Worm (Caenorhabditis elegans) whole organism, young adult: Measurements from ENCODE around the gene mlc-3.

ENCODE experiments used
- D2030.7 ChIP-seq: fragments of 200-800 bp; sonication (Bioruptor generic); IDR thresholded peaks from 2 replicates; pipeline ENCODE4 v1.3.6; 2022; ENCODE audit warnings: missing genetic modification reagents, missing genetic modification characterization, missing compliant biosample characterization
- F10E7.11 ChIP-seq: sonication (generic microtip); optimal IDR thresholded peaks from 2 replicates; lab custom pipeline; 2017; ENCODE audit warnings: mild to moderate bottlenecking, missing genetic modification characterization, moderate library complexity, missing compliant biosample characterization
- F23B12.7 ChIP-seq: sonication (generic microtip); optimal IDR thresholded peaks from 2 replicates; lab custom pipeline; 2017; ENCODE audit warnings: missing genetic modification characterization, mild to moderate bottlenecking, missing compliant biosample characterization, antibody characterized with exemption, moderate library complexity; ENCODE audit not compliant: insufficient read depth
- F33H1.4 ChIP-seq: fragments of 200-800 bp; sonication (Bioruptor generic); IDR thresholded peaks from 2 replicates; pipeline ENCODE4 v1.3.6; 2022; ENCODE audit warnings: missing genetic modification reagents, missing genetic modification characterization, missing compliant biosample characterization
- F37B4.10 ChIP-seq: fragments of 200-800 bp; sonication (Bioruptor generic); IDR thresholded peaks from 2 replicates; pipeline ENCODE4 v1.3.6; 2022; ENCODE audit warnings: missing genetic modification characterization, missing compliant biosample characterization
- F39B2.1 ChIP-seq: fragments of 200-800 bp; sonication (Bioruptor generic); IDR thresholded peaks from 2 replicates; pipeline ENCODE4 v1.3.6; 2022; ENCODE audit warnings: missing genetic modification reagents, missing genetic modification characterization, missing compliant biosample characterization
- F52B5.7 ChIP-seq: sonication (generic microtip); optimal IDR thresholded peaks from 2 replicates; lab custom pipeline; 2016; ENCODE audit warnings: mild to moderate bottlenecking, missing genetic modification characterization, missing compliant biosample characterization
- K11D2.4 ChIP-seq: fragments of 200-800 bp; sonication (Bioruptor generic); IDR thresholded peaks from 2 replicates; pipeline ENCODE4 v1.3.6; 2022; ENCODE audit warnings: missing genetic modification reagents, missing genetic modification characterization, missing compliant biosample characterization
- K12H6.12 ChIP-seq: fragments of 200-800 bp; sonication (Bioruptor generic); optimal IDR thresholded peaks from 2 replicates; lab custom pipeline; 2018; ENCODE audit warnings: mild to moderate bottlenecking, missing genetic modification characterization, missing compliant biosample characterization
- Y53F4B.3 ChIP-seq: fragments of 200-800 bp; sonication (Bioruptor generic); IDR thresholded peaks from 2 replicates; pipeline ENCODE4 v1.3.6; 2022; ENCODE audit warnings: missing genetic modification reagents, missing genetic modification characterization, missing compliant biosample characterization
- Y53G8AR.9 ChIP-seq: fragments of 200-800 bp; sonication (Bioruptor generic); conservative IDR thresholded peaks from 2 replicates; pipeline ENCODE4 v1.3.6; 2022; ENCODE audit warnings: missing genetic modification reagents, missing genetic modification characterization, missing compliant biosample characterization
- Y67H2A.10 ChIP-seq: fragments of 200-800 bp; sonication (Bioruptor generic); conservative IDR thresholded peaks from 2 replicates; pipeline ENCODE4 v1.3.6; 2022; ENCODE audit warnings: missing genetic modification reagents, missing genetic modification characterization, missing compliant biosample characterization
- ZK185.1 ChIP-seq: sonication (generic microtip); optimal IDR thresholded peaks from 2 replicates; lab custom pipeline; 2016; ENCODE audit warnings: mild to moderate bottlenecking, missing genetic modification characterization, missing compliant biosample characterization; ENCODE audit not compliant: poor library complexity, severe bottlenecking
- ama-1 ChIP-seq, 3 experiments: fragments of 150-350 bp in 1 of 3; sonication (generic microtip) in 2 of 3; optimal IDR thresholded peaks; 2 replicates each; lab custom pipeline; 2014 to 2018; ENCODE audit warnings: missing biosample characterization in 2 of 3, missing genetic modification characterization in 2 of 3, missing genetic modification reagents in 2 of 3
- aptf-2 ChIP-seq: fragments of 200-800 bp; sonication (Bioruptor generic); conservative IDR thresholded peaks from 2 replicates; pipeline ENCODE4 v1.3.6; 2022; ENCODE audit warnings: missing genetic modification reagents, missing genetic modification characterization, missing compliant biosample characterization
- attf-3 ChIP-seq: fragments of 200-800 bp; sonication (Bioruptor generic); conservative IDR thresholded peaks from 2 replicates; pipeline ENCODE4 v1.3.6; 2022; ENCODE audit warnings: missing genetic modification reagents, missing genetic modification characterization, missing compliant biosample characterization
- attf-5 ChIP-seq: fragments of 200-800 bp; sonication (Bioruptor generic); optimal IDR thresholded peaks from 2 replicates; lab custom pipeline; 2018; ENCODE audit warnings: mild to moderate bottlenecking, missing genetic modification characterization, missing compliant biosample characterization
- attf-6 ChIP-seq: fragments of 200-800 bp; sonication (Bioruptor generic); IDR thresholded peaks from 2 replicates; pipeline ENCODE4 v1.3.6; 2022; ENCODE audit warnings: missing genetic modification reagents, missing genetic modification characterization, missing compliant biosample characterization
- bed-2 ChIP-seq: fragments of 200-800 bp; sonication (Bioruptor generic); IDR thresholded peaks from 2 replicates; pipeline ENCODE4 v1.3.6; 2022; ENCODE audit warnings: missing genetic modification reagents, missing genetic modification characterization, missing compliant biosample characterization
- ccch-3 ChIP-seq: fragments of 200-800 bp; sonication (Bioruptor generic); optimal IDR thresholded peaks from 2 replicates; lab custom pipeline; 2018; ENCODE audit warnings: mild to moderate bottlenecking, missing genetic modification characterization, missing compliant biosample characterization
- cebp-1 ChIP-seq, 2 experiments: fragments of 200-800 bp in 1 of 2; sonication (Bioruptor generic) in 1 of 2; sonication (generic microtip) in 1 of 2; IDR thresholded peaks in 1 of 2; optimal IDR thresholded peaks in 1 of 2; 2 replicates each; pipeline versions ENCODE4 v1.3.6 to Lab custom; 2017 to 2022; ENCODE audit warnings: missing compliant biosample characterization in 2 of 2, missing genetic modification characterization in 2 of 2, mild to moderate bottlenecking in 1 of 2, missing genetic modification reagents in 1 of 2, moderate library complexity in 1 of 2
- cebp-2 ChIP-seq: fragments of 200-800 bp; sonication (Bioruptor generic); IDR thresholded peaks from 2 replicates; pipeline ENCODE4 v1.3.6; 2022; ENCODE audit warnings: missing genetic modification characterization, missing compliant biosample characterization
- ceh-58 ChIP-seq: fragments of 200-800 bp; sonication (Bioruptor generic); IDR thresholded peaks from 2 replicates; pipeline ENCODE4 v1.3.6; 2022; ENCODE audit warnings: missing genetic modification characterization, missing compliant biosample characterization
- ceh-91 ChIP-seq: fragments of 200-800 bp; sonication (Bioruptor generic); IDR thresholded peaks from 2 replicates; pipeline ENCODE4 v1.3.6; 2022; ENCODE audit warnings: missing genetic modification reagents, missing genetic modification characterization, missing compliant biosample characterization
- dpff-1 ChIP-seq: sonication (generic microtip); optimal IDR thresholded peaks from 2 replicates; lab custom pipeline; 2017; ENCODE audit warnings: mild to moderate bottlenecking, missing genetic modification characterization, missing compliant biosample characterization
- efl-1 ChIP-seq: fragments of 150-350 bp; optimal IDR thresholded peaks from 2 replicates; lab custom pipeline; 2014; ENCODE audit warnings: missing biosample characterization, missing genetic modification reagents, missing genetic modification characterization
- egl-18 ChIP-seq: fragments of 200-800 bp; sonication (Bioruptor generic); IDR thresholded peaks from 2 replicates; pipeline ENCODE4 v1.3.6; 2022; ENCODE audit warnings: missing genetic modification reagents, missing genetic modification characterization, missing compliant biosample characterization
- ekl-4 ChIP-seq: fragments of 200-800 bp; sonication (Bioruptor generic); IDR thresholded peaks from 2 replicates; pipeline ENCODE4 v1.3.6; 2022; ENCODE audit warnings: missing genetic modification reagents, missing genetic modification characterization, missing compliant biosample characterization
- ets-4 ChIP-seq: fragments of 200-800 bp; sonication (Bioruptor generic); optimal IDR thresholded peaks from 2 replicates; lab custom pipeline; 2018; ENCODE audit warnings: mild to moderate bottlenecking, missing genetic modification characterization, missing compliant biosample characterization
- hlh-12 ChIP-seq: sonication (generic microtip); optimal IDR thresholded peaks from 2 replicates; lab custom pipeline; 2016; ENCODE audit warnings: missing genetic modification characterization, missing compliant biosample characterization
- hmg-1.2 ChIP-seq: fragments of 200-800 bp; sonication (Bioruptor generic); IDR thresholded peaks from 2 replicates; pipeline ENCODE4 v1.3.6; 2022; ENCODE audit warnings: missing genetic modification reagents, missing genetic modification characterization, missing compliant biosample characterization
- hmg-20 ChIP-seq: fragments of 200-800 bp; sonication (Bioruptor generic); IDR thresholded peaks from 2 replicates; pipeline ENCODE4 v1.3.6; 2022; ENCODE audit warnings: missing genetic modification reagents, missing genetic modification characterization, missing compliant biosample characterization
- hsf-1 ChIP-seq: fragments of 200-800 bp; sonication (Bioruptor generic); IDR thresholded peaks from 2 replicates; pipeline ENCODE4 v1.3.6; 2022; ENCODE audit warnings: missing genetic modification reagents, missing genetic modification characterization, missing compliant biosample characterization
- lin-35 ChIP-seq, 3 experiments: fragments of 150-350 bp in 2 of 3; sonication (generic microtip) in 1 of 3; optimal IDR thresholded peaks; 2 replicates each; lab custom pipeline; 2014 to 2018; ENCODE audit warnings: missing biosample characterization in 3 of 3, missing genetic modification characterization in 3 of 3, missing genetic modification reagents in 3 of 3
- madf-6 ChIP-seq: fragments of 200-800 bp; sonication (Bioruptor generic); IDR thresholded peaks from 2 replicates; pipeline ENCODE4 v1.3.6; 2022; ENCODE audit warnings: missing genetic modification reagents, missing genetic modification characterization, missing compliant biosample characterization
- mes-4 ChIP-seq: sonication (generic microtip); optimal IDR thresholded peaks from 2 replicates; lab custom pipeline; 2016; ENCODE audit warnings: missing genotype, missing genetic modification characterization, missing compliant biosample characterization
- nfya-2 ChIP-seq: fragments of 200-800 bp; sonication (Bioruptor generic); IDR thresholded peaks from 2 replicates; pipeline ENCODE4 v1.3.6; 2022; ENCODE audit warnings: missing genetic modification reagents, missing genetic modification characterization, missing compliant biosample characterization
- nhr-179 ChIP-seq: sonication (generic microtip); optimal IDR thresholded peaks from 2 replicates; lab custom pipeline; 2016; ENCODE audit warnings: mild to moderate bottlenecking, missing genetic modification characterization, missing compliant biosample characterization
- nhr-27 ChIP-seq: fragments of 200-800 bp; sonication (Bioruptor generic); optimal IDR thresholded peaks from 2 replicates; lab custom pipeline; 2018; ENCODE audit warnings: mild to moderate bottlenecking, missing genetic modification characterization, moderate library complexity, missing compliant biosample characterization
- pbrm-1 ChIP-seq: fragments of 200-800 bp; sonication (Bioruptor generic); IDR thresholded peaks from 2 replicates; pipeline ENCODE4 v1.3.6; 2022; ENCODE audit warnings: missing genetic modification reagents, missing genetic modification characterization, missing compliant biosample characterization
- repo-1 ChIP-seq: sonication (generic microtip); optimal IDR thresholded peaks from 2 replicates; lab custom pipeline; 2017; ENCODE audit warnings: mild to moderate bottlenecking, missing genetic modification characterization, missing compliant biosample characterization
- tbx-9 ChIP-seq: sonication (generic microtip); optimal IDR thresholded peaks from 2 replicates; lab custom pipeline; 2016; ENCODE audit warnings: borderline replicate concordance, missing genetic modification characterization, inconsistent platforms, missing compliant biosample characterization
- tlf-1 ChIP-seq: fragments of 200-800 bp; sonication (Bioruptor generic); optimal IDR thresholded peaks from 2 replicates; lab custom pipeline; 2018; ENCODE audit warnings: mild to moderate bottlenecking, missing genetic modification characterization, missing compliant biosample characterization
- unc-130 ChIP-seq: sonication (generic microtip); optimal IDR thresholded peaks from 2 replicates; lab custom pipeline; 2016; ENCODE audit warnings: missing genetic modification reagents, missing genetic modification characterization, missing compliant biosample characterization
- xnd-1 ChIP-seq: sonication (generic microtip); optimal IDR thresholded peaks from 2 replicates; lab custom pipeline; 2016; ENCODE audit warnings: missing genotype, missing genetic modification reagents, missing genetic modification characterization, missing compliant biosample characterization
- ztf-18 ChIP-seq: sonication (generic microtip); optimal IDR thresholded peaks from 2 replicates; lab custom pipeline; 2016; ENCODE audit warnings: missing genotype, mild to moderate bottlenecking, missing genetic modification characterization, missing compliant biosample characterization
- ztf-28 ChIP-seq: fragments of 200-800 bp; sonication (Bioruptor generic); IDR thresholded peaks from 2 replicates; pipeline ENCODE4 v1.3.6; 2022; ENCODE audit warnings: missing genetic modification reagents, missing genetic modification characterization, missing compliant biosample characterization

Gene mlc-3

ce11 chrIII:5591668-5592149 lies 26.9 kb downstream of the mlc-3 start, which contains the start of the genes ddx-15 and ucr-1:
Gene ddx-15 (minus strand): TSS chrIII:5591718.
Gene ucr-1 (plus strand): TSS chrIII:5592135.
- no peak for TF ChIP-seq ets-4 (GFP tag; lab: Kevin White, UChicago)
- TF ChIP-seq K11D2.4 (GFP tag; lab: Robert Waterston, UW) = no peak
- peak; percentile 4 for TF ChIP-seq ztf-18 (tag; lab: Kevin White, UChicago)
- TF ChIP-seq bed-2 = no peak
- no peak for TF ChIP-seq hlh-12 (tag; lab: Kevin White, UChicago)
- TF ChIP-seq F10E7.11 (tag; lab: Kevin White, UChicago) = no peak
- TF ChIP-seq egl-18 (GFP tag; lab: Robert Waterston, UW) = no peak
- no peak for TF ChIP-seq F37B4.10 (GFP tag; lab: Robert Waterston, UW)
- peak; percentile 59; the same call in 1 of the 2 replicates for TF ChIP-seq pbrm-1
- peak in 1 of 3 experiments; percentile 36 for TF ChIP-seq lin-35 (GFP tag; optimal IDR thresholded peaks at IDR 0.05; lab: Kevin White, UChicago)
- no peak for TF ChIP-seq ceh-58
- no peak for TF ChIP-seq ekl-4 (GFP tag; lab: Robert Waterston, UW)
- no peak for TF ChIP-seq aptf-2 (GFP tag; lab: Robert Waterston, UW)
- TF ChIP-seq ama-1 (optimal IDR thresholded peaks at IDR 0.05; lab: Kevin White, UChicago) = no peak
- no peak for TF ChIP-seq ama-1 (GFP tag; optimal IDR thresholded peaks at IDR 0.05; lab: Kevin White, UChicago)
- TF ChIP-seq hmg-20 (GFP tag; lab: Robert Waterston, UW) = no peak
- no peak for TF ChIP-seq Y53G8AR.9
- no peak for TF ChIP-seq cebp-2 (GFP tag; lab: Robert Waterston, UW)
- no peak for TF ChIP-seq tbx-9 (tag; lab: Kevin White, UChicago)
- no peak for TF ChIP-seq dpff-1
- TF ChIP-seq hmg-1.2 (GFP tag; lab: Robert Waterston, UW) = peak; percentile 86
- peak; percentile 64 for TF ChIP-seq ceh-91 (GFP tag; lab: Robert Waterston, UW)
- TF ChIP-seq Y67H2A.10 (GFP tag; lab: Robert Waterston, UW) = no peak
- TF ChIP-seq cebp-1 (GFP tag; IDR thresholded peaks at IDR 0.05; lab: Robert Waterston, UW) = no peak
- peak; percentile 18 for TF ChIP-seq cebp-1 (tag; optimal IDR thresholded peaks at IDR 0.05; lab: Kevin White, UChicago)
- TF ChIP-seq tlf-1 (GFP tag; lab: Kevin White, UChicago) = no peak
- peak; percentile 62 for TF ChIP-seq D2030.7 (GFP tag; lab: Robert Waterston, UW)
- TF ChIP-seq xnd-1 (tag; lab: Kevin White, UChicago) = no peak
- peak; percentile 51; the same call in 1 of the 2 replicates for TF ChIP-seq attf-3 (GFP tag; lab: Robert Waterston, UW)
- TF ChIP-seq nfya-2 (GFP tag; lab: Robert Waterston, UW) = no peak
- TF ChIP-seq efl-1 (GFP tag; lab: Kevin White, UChicago) = peak; percentile 40
- TF ChIP-seq unc-130 (GFP tag; lab: Kevin White, UChicago) = no peak
- TF ChIP-seq nhr-27 (tag; lab: Kevin White, UChicago) = no peak
- no peak for TF ChIP-seq F39B2.1 (GFP tag; lab: Robert Waterston, UW)
- TF ChIP-seq F23B12.7 (tag; lab: Kevin White, UChicago) = peak; percentile 47
- no peak for TF ChIP-seq F52B5.7 (tag; lab: Kevin White, UChicago)
- peak; percentile 63 for TF ChIP-seq attf-5 (GFP tag; lab: Kevin White, UChicago)
- no peak for TF ChIP-seq ztf-28 (GFP tag; lab: Robert Waterston, UW)
- no peak for TF ChIP-seq attf-6 (GFP tag; lab: Robert Waterston, UW)
- TF ChIP-seq hsf-1 = no peak
- no peak for TF ChIP-seq repo-1 (tag; lab: Kevin White, UChicago)
- peak; percentile 96 for TF ChIP-seq F33H1.4 (GFP tag; lab: Robert Waterston, UW)
- TF ChIP-seq ccch-3 (GFP tag; lab: Kevin White, UChicago) = no peak
- TF ChIP-seq madf-6 (GFP tag; lab: Robert Waterston, UW) = peak; percentile 79
- TF ChIP-seq mes-4 (tag; lab: Kevin White, UChicago) = no peak
- TF ChIP-seq K12H6.12 (tag; lab: Kevin White, UChicago) = no peak
- TF ChIP-seq ZK185.1 (tag; lab: Kevin White, UChicago) = no peak
- TF ChIP-seq Y53F4B.3 (GFP tag; lab: Robert Waterston, UW) = no peak
- no peak for TF ChIP-seq nhr-179
